Fruit fly (Drosophila melanogaster): ENCODE measurements around the gene pon.
A peak's percentile ranks its signal among the peaks of the same experiment; 100 is the strongest.

Gene pon

dm6 chrX:4589951-4590771 is 46.0 kb upstream of the pon start (continued):
- TF ChIP-seq B-H2 (GFP tag; optimal IDR thresholded peaks at IDR 0.05) (no peak), CG4282 (GFP tag; optimal IDR thresholded peaks at IDR 0.05) (no peak), Dfd (GFP tag; optimal IDR thresholded peaks at IDR 0.05) (no peak), Ptx1 (GFP tag; IDR thresholded peaks at IDR 0.05) (peak; percentile 94), phol (tag; optimal IDR thresholded peaks at IDR 0.05) (peak; percentile 79), CG2678 (tag; optimal IDR thresholded peaks at IDR 0.05) (peak; percentile 81), ind (GFP tag; optimal IDR thresholded peaks at IDR 0.05) (peak; percentile 79), CG18262 (tag; optimal IDR thresholded peaks at IDR 0.05) (peak; percentile 82), HLH3B (GFP tag; IDR thresholded peaks at IDR 0.05) (peak; percentile 91), Six4 (GFP tag; optimal IDR thresholded peaks at IDR 0.05) (peak; percentile 84), Chrac-16 (GFP tag; optimal IDR thresholded peaks at IDR 0.05) (peak; percentile 89), chif (GFP tag; optimal IDR thresholded peaks at IDR 0.05) (peak in 1 of 2 experiments; percentile 59), Hmx (GFP tag; optimal IDR thresholded peaks at IDR 0.05) (no peak), CG12659 (GFP tag; optimal IDR thresholded peaks at IDR 0.05) (peak; percentile 77), Jarid2 (GFP tag; optimal IDR thresholded peaks at IDR 0.05) (peak; percentile 72), CG11456 (GFP tag; IDR thresholded peaks at IDR 0.05) (peak; percentile 93), CG2202 (tag; optimal IDR thresholded peaks at IDR 0.05) (peak; percentile 50), mam (GFP tag; optimal IDR thresholded peaks at IDR 0.05) (peak; percentile 52), HmgD (GFP tag; optimal IDR thresholded peaks at IDR 0.05) (peak; percentile 12), Ravus (GFP tag; IDR thresholded peaks at IDR 0.05) (peak; percentile 72), ttk (GFP tag; IDR thresholded peaks at IDR 0.05) (peak; percentile 94), trem (tag; optimal IDR thresholded peaks at IDR 0.05) (peak; percentile 15), jumu (GFP tag; optimal IDR thresholded peaks at IDR 0.05) (peak; percentile 67), dmrt99B (tag; optimal IDR thresholded peaks at IDR 0.05) (peak; percentile 68), pb (GFP tag; optimal IDR thresholded peaks at IDR 0.05) (no peak), Rfx (GFP tag; IDR thresholded peaks at IDR 0.05) (peak; percentile 93), Bgb (GFP tag; IDR thresholded peaks at IDR 0.05; ENCODE audit: partially characterized antibody) (no peak), CG4328 (GFP tag; optimal IDR thresholded peaks at IDR 0.05) (no peak), CG8359 (GFP tag; optimal IDR thresholded peaks at IDR 0.05; ENCODE audit: borderline replicate concordance) (no peak), BEAF-32 (GFP tag; optimal IDR thresholded peaks at IDR 0.05) (no peak), CG12299 (tag; optimal IDR thresholded peaks at IDR 0.05) (no peak), Max (GFP tag; optimal IDR thresholded peaks at IDR 0.05) (no peak), Hr3 (GFP tag; optimal IDR thresholded peaks at IDR 0.05) (peak; percentile 79), tio (GFP tag; optimal IDR thresholded peaks at IDR 0.05) (peak; percentile 52), caup (GFP tag; optimal IDR thresholded peaks at IDR 0.05; ENCODE audit: severe bottlenecking) (peak; percentile 78), knrl (GFP tag; IDR thresholded peaks at IDR 0.05; ENCODE audit: partially characterized antibody) (no peak), CG18599 (GFP tag; optimal IDR thresholded peaks at IDR 0.05) (peak; percentile 86), CG1647 (GFP tag; optimal IDR thresholded peaks at IDR 0.05) (no peak), CG31224 (GFP tag; IDR thresholded peaks at IDR 0.05) (peak; percentile 80), D (optimal IDR thresholded peaks at IDR 0.05) (no peak), D (GFP tag; optimal IDR thresholded peaks at IDR 0.05) (peak; percentile 73), CG11560 (tag; IDR thresholded peaks at IDR 0.05) (peak; percentile 69; the same call in 2 of the 3 replicates), trh (GFP tag; optimal IDR thresholded peaks at IDR 0.05) (peak; percentile 39), CG2116 (GFP tag; optimal IDR thresholded peaks at IDR 0.05) (peak; percentile 21), CG4707 (GFP tag; optimal IDR thresholded peaks at IDR 0.05) (peak; percentile 49), CG8924 (tag; optimal IDR thresholded peaks at IDR 0.05) (peak; percentile 77), CG11398 (GFP tag; optimal IDR thresholded peaks at IDR 0.05) (no peak), Sin3A (optimal IDR thresholded peaks at IDR 0.05) (no peak), CG3726 (GFP tag; IDR thresholded peaks at IDR 0.05) (peak; percentile 93)

Measured in whole organism, embryonic.